Worm (Caenorhabditis elegans): ENCODE data around the gene F42A9.3.
A peak's percentile ranks its signal among the peaks of the same experiment; 100 is the strongest.

F42A9.3 gene

ce11 chrIV:8627328-8627727, 10.3 kb downstream of the F42A9.3 start, which contains the start of gene F42A9.11 (continued):
- TF ChIP-seq egl-43 (GFP tag; IDR thresholded peaks at IDR 0.05) (peak; percentile 43; the same call in 1 of the 2 replicates), mxl-3 (GFP tag; optimal IDR thresholded peaks at IDR 0.05) (peak; percentile 73), mes-2 (tag; optimal IDR thresholded peaks at IDR 0.05; ENCODE audit: poor library complexity, severe bottlenecking) (peak; percentile 53), rbr-2 (tag; optimal IDR thresholded peaks at IDR 0.05) (peak; percentile 4), saeg-2 (GFP tag; IDR thresholded peaks at IDR 0.05) (no peak), aha-1 (tag) (peak; percentile 89), nhr-25 (tag; optimal IDR thresholded peaks at IDR 0.05; ENCODE audit: borderline replicate concordance, insufficient read depth) (peak; percentile 28), dmd-6 (GFP tag; IDR thresholded peaks at IDR 0.05) (peak; percentile 16; the same call in 1 of the 2 replicates)

- TF ChIP-seq ceh-62 (tag; optimal IDR thresholded peaks at IDR 0.05) = no peak
- TF ChIP-seq ceh-28 (tag; optimal IDR thresholded peaks at IDR 0.05) = no peak
- TF ChIP-seq R02D3.7 (tag; optimal IDR thresholded peaks at IDR 0.05) = no peak
- no peak for TF ChIP-seq F37D6.2 (tag; optimal IDR thresholded peaks at IDR 0.05)
- no peak for TF ChIP-seq zip-11 (GFP tag; IDR thresholded peaks at IDR 0.05)
- no peak for TF ChIP-seq F44E2.7 (GFP tag; IDR thresholded peaks at IDR 0.05)
- TF ChIP-seq spr-1 (tag; optimal IDR thresholded peaks at IDR 0.05) = no peak
- TF ChIP-seq set-16 (GFP tag; IDR thresholded peaks at IDR 0.05) = no peak
- no peak for TF ChIP-seq duxl-1 (tag; optimal IDR thresholded peaks at IDR 0.05; ENCODE audit: poor library complexity)
- TF ChIP-seq zip-2 (tag; optimal IDR thresholded peaks at IDR 0.05) = no peak
- no peak for TF ChIP-seq mdl-1 (tag; optimal IDR thresholded peaks at IDR 0.05)
- TF ChIP-seq ama-1 (optimal IDR thresholded peaks at IDR 0.05) = no peak
- TF ChIP-seq D1046.2 (GFP tag; IDR thresholded peaks at IDR 0.05) = no peak
- TF ChIP-seq ctbp-1 (GFP tag; IDR thresholded peaks at IDR 0.05) = no peak
- no peak for TF ChIP-seq vab-7 (GFP tag; IDR thresholded peaks at IDR 0.05)
- no peak for TF ChIP-seq lsy-2 (tag; optimal IDR thresholded peaks at IDR 0.05)
- no peak for TF ChIP-seq Y75B8A.6 (GFP tag; IDR thresholded peaks at IDR 0.05)
These were observed 11.2 kb downstream of the F42A9.3 start for ce11 chrIV:8628262-8628661.

ce11 chrIV:8629609-8630052, 12.6 kb downstream of the F42A9.3 start:
- TF ChIP-seq nhr-111 (GFP tag; optimal IDR thresholded peaks at IDR 0.05) (no peak), jun-1 (tag; optimal IDR thresholded peaks at IDR 0.05) (no peak), zip-11 (GFP tag; IDR thresholded peaks at IDR 0.05) (no peak), F26F4.8 (GFP tag; conservative IDR thresholded peaks at IDR 0.05) (no peak), attf-4 (tag; optimal IDR thresholded peaks at IDR 0.05) (no peak), lsy-2 (tag; optimal IDR thresholded peaks at IDR 0.05) (peak; percentile 29 to 50), mep-1 (tag; optimal IDR thresholded peaks at IDR 0.05) (peak; percentile 57), nhr-11 (tag; optimal IDR thresholded peaks at IDR 0.05) (peak; percentile 37), arid-1 (GFP tag; conservative IDR thresholded peaks at IDR 0.05) (no peak), rbr-2 (tag; optimal IDR thresholded peaks at IDR 0.05) (peak; percentile 50), unc-62 (GFP tag; optimal IDR thresholded peaks at IDR 0.05 in 1 of 2) (peak in 1 of 2 experiments; percentile 96), unc-62 (tag; optimal IDR thresholded peaks at IDR 0.05) (no peak), hmg-1.1 (GFP tag; IDR thresholded peaks at IDR 0.05) (peak; percentile 68), fkh-10 (GFP tag; optimal IDR thresholded peaks at IDR 0.05) (peak; percentile 7), hif-1 (tag; optimal IDR thresholded peaks at IDR 0.05) (no peak), nhr-10 (tag; optimal IDR thresholded peaks at IDR 0.05) (no peak), hlh-30 (tag; optimal IDR thresholded peaks at IDR 0.05; ENCODE audit: insufficient read depth) (peak; percentile 33), hlh-11 (tag; optimal IDR thresholded peaks at IDR 0.05) (peak; percentile 51), aha-1 (tag) (peak; percentile 95), set-16 (GFP tag; IDR thresholded peaks at IDR 0.05) (peak; percentile 37; the same call in 1 of the 2 replicates), lim-7 (GFP tag; IDR thresholded peaks at IDR 0.05) (no peak), ctbp-1 (GFP tag; IDR thresholded peaks at IDR 0.05) (peak; percentile 55; the same call in 1 of the 2 replicates), tra-1 (GFP tag; IDR thresholded peaks at IDR 0.05) (no peak), ceh-44 (GFP tag; IDR thresholded peaks at IDR 0.05) (no peak), mes-2 (tag; optimal IDR thresholded peaks at IDR 0.05; ENCODE audit: poor library complexity, severe bottlenecking) (peak; percentile 14)
